Worm (Caenorhabditis elegans) whole organism, dauer: Measurements from ENCODE around the gene fbxa-118.

Experiments
- unc-62 ChIP-seq: sonication (generic microtip); optimal IDR thresholded peaks from 2 replicates; lab custom pipeline; 2017; ENCODE audit warnings: missing biosample characterization, missing genetic modification reagents, missing genetic modification characterization

The fbxa-118 gene

DNA sequence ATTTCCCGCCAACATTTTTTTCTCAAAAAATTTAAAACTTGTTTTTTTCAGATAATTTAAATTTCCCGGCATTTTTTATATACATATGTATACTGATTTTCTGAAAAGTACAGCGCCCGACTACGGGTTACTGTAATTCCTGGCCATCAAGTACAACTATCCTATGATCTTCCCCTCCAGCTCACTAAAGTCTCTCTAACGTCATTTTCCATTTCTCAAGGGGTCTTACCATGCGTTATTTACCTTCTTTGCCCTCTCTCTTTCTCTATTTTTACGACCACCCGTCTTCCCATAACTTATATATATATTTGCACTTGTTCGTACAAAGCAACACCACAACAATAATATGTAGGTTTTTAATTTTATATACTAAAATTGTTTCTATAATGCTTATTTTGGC lies 20.9 kb downstream of the fbxa-118 start, which contains the start of gene W04E12.9:
W04E12.9 (plus strand) TSS at position 301 of the 400 bp plus-strand sequence.
- TF ChIP-seq unc-62 = no peak

DNA sequence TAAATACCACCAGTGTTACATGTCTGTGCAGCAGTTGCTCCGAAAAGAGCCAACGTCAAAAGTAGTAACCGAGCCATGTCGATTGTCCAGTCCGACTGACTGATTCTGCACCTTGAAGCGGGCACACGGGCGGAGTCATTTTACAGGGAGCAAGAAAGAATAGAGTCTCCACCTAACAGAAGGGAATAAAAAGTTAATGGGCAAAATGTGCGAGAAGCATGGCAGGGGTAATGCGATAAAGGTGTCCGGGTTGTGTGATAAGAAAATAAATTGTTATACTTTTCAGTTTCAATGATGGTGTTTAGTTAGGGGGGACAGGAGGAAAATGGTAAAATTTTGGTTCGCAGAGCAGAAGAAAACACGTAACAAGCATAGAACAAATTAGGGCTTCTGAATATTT lies 21.9 kb downstream of the fbxa-118 start, which contains the start of gene clec-50:
clec-50 (minus strand) TSS at position 109 of the 400 bp plus-strand sequence.
- TF ChIP-seq unc-62 = no peak

DNA sequence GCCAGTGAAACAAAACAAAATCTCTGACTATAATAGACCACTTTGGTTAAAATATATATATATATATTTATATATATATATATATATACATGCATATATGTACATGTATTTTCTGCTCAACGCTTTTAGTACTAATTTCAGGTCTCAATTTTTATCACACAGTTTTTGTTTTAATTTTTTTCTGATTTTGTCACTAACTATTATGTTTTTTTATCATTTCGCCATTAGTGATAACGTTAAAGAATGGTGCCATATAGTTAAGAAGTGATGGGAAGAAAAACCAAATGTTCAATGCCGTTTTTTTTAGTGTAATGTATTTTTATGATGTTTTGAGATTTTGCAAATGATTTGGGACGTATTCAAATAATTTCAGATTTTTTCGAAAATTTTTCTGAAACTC lies 22.8 kb downstream of the fbxa-118 start:
- no peak for TF ChIP-seq unc-62

DNA sequence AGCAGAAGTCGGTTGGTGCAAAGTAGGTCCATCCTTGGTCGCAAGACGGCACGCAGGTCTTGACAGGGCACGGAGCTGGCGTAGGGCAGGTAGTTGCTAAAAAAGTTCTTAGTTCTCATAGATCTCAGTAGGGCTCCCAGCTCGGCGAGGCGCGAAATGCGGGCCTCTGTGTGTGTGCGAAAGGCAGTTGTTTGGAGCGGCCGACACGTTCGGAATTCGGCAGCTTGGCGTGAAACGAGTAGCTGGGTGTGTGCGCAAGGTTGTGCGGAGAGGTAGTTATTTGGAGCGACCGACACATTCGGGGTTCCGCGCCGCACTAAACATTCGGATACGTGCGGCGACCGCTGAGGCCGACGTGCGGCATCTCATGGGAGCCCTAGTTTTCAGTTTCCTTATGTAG lies 24.2 kb downstream of the fbxa-118 start:
- no peak for TF ChIP-seq unc-62

DNA sequence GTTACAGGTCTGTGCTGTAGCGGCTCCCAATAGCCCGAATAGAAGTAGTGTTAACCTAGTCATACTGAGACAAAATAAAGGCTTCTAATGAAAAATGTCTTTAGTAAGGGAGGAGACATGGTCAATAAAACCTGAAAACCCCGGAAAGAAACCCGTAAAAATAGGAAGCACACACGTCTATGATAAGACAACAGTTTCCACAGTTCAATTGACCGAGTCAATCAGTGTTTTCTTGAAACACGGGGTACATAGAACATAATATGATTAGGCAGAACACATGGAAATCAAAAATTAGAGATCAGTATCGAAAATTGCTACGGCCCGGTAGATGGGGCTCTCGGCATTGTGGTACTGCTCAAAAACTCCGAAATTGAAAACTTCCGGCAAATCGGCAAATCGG lies 26.0 kb downstream of the fbxa-118 start, which contains the start of gene clec-49:
clec-49 (minus strand) TSS at position 103 of the 400 bp plus-strand sequence.
- no peak for TF ChIP-seq unc-62

DNA sequence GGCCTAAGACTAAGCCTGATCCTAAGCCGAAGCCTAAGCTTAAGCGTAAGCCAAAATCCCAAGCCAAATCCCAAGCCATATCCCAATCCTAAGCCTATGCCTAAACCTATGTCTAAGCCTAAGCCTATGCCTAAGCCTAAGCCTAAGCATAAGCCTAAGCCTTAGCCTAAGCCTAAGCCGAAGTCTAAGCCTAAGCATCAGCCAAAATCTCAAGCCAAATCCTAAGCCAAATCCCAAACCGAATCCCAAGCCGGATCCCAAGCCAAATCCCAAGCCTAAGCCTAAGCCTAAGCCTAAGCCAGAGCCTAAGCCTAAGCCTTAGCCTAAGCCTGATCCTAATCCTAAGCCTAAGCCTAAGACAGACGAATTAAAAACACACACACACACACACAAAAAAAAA lies 30.0 kb downstream of the fbxa-118 start:
- TF ChIP-seq unc-62 = no peak

DNA sequence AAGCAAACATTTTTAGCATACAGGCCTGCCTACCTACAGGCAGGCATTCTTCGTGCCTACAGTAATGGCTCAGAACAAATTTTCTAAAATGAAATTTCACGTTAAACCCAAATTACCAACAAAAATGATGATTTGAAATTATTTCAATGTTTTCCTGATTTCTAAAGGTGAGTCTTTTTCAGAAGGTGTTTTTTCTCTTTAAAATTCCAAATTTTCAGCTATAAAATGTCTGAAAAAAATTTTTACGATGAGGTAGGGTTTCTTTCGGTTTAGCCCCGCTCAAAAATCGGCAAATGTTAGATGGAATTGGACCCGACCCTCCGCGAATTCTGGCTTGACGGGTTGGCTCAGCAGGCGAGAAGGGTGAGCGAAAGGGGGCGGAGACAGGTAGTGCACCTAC lies 31.3 kb downstream of the fbxa-118 start, which contains the start of gene W04E12.5:
W04E12.5 (plus strand) TSS at position 301 of the 400 bp plus-strand sequence.
- TF ChIP-seq unc-62 = no peak

DNA sequence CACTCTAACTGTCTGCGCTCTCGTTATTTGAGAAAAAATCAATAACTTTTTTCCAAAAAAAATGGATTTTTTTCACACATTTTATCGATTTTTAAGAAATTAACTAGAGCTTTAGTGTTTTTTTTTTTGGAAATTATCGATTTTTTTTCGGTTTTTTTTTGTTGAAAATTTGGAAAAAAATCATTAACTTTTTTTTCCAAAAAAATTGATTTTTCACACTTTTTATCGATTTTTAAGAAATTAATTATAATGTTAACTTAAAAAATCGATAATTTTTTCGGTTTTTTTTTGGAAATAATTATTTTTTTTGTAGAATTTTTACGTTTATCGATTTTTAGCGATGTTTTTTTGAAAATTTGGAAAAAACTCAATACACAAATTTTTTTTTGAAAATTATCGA lies 32.9 kb downstream of the fbxa-118 start:
- no peak for TF ChIP-seq unc-62

DNA sequence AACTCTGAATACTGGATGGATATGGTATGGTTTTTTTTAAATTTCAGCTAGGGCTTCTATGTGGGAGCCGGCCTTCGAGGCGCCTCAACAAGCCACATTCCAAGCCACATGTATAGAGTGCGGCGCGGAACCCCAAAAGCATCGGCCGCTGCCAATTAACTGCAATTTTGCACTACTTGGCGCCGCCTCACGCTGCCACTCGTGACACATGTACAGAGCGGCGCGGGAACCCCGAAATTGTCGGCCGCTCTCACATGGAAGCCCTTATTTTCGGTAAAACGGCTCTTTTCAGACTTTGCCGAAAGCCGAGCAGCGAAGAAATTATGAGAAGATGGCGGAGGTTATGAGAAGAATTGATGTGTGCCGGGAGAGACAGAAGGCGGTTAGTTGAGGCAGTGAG lies 33.3 kb downstream of the fbxa-118 start:
- TF ChIP-seq unc-62 = no peak

DNA sequence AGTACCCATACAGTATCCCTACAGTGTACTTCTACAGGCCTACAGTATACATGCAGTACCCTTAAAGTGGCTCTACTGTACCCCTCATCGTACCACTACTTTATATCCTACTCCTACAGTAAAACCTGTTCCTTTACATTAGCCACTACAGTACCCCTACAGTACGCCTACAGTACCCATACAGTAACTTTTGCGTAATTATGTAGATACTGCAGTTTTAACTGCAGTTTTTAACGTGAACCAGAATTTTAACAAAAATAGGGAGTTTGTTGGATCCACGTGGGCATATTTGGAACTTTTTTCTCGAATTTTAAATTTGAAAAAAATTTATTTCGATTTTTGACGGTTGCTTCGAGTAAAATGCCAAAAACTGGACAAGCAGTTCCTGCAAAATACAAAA lies 33.8 kb downstream of the fbxa-118 start, which contains the start of gene W04E12.4:
W04E12.4 (plus strand) TSS at position 301 of the 400 bp plus-strand sequence.
- TF ChIP-seq unc-62 = no peak

DNA sequence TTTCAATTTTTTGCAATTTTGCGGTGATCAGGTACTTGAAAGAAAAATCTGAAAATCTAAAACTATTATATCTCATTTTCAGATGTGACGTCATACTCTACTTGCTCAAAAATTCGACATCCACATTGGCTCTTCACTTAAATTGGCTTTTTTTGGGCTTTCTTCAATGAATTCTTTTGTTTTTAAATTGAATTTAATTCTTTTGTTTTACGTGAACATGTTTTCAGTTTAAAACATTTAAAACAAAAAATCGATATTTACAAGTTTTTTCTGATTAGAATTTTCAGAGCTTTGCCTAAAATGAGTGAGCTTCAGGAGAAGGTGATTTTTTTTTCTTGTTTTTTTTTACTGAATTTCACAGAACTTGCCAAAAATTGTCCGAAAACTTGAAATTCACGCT lies 35.5 kb downstream of the fbxa-118 start, which contains the start of gene W04E12.3:
W04E12.3 (plus strand) TSS at position 301 of the 400 bp plus-strand sequence.
- no peak for TF ChIP-seq unc-62

DNA sequence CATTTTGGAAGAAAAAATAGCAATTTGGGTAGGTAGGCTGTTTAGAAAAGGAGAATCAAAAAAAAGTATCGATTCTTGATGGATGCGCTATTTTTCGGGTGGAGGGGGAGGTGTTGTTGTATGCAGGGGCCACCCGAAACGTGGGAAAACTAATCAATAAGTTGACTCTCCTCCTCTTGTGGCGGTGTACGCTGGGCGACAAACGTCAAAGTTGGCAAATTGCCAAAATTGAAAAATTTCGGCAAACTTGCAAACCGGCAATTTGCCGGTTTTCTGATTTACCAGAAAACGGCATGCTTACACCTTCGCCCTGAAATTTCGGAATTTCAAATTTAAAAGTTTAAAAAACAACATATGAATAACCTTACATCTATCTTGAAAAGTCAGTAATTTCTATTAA lies 36.1 kb downstream of the fbxa-118 start, which contains the start of gene W04E12.2:
W04E12.2 (minus strand) TSS at position 101 of the 400 bp plus-strand sequence.
- no peak for TF ChIP-seq unc-62

DNA sequence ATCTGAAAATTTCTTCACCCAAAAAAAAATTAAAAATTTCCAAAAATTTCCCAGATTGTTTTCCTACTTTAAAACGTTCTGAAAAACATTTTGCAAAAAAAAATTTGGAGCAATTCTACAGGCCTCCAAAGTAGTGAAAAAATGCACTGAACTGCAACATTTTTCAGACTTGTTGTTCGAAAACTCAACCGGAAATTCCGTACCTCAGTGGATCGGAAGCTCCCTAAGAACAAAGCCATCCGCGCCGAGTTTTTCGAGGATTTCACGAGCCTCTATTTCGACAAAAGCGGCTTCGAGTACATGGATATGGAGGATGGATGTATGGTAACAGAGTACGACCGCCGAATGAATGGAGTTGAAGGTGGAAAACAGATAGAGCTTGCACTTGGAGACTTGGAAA lies 39.0 kb downstream of the fbxa-118 start, which contains the start of gene fbxa-131:
fbxa-131 (plus strand) TSS at position 301 of the 400 bp plus-strand sequence.
- TF ChIP-seq unc-62 = no peak

DNA sequence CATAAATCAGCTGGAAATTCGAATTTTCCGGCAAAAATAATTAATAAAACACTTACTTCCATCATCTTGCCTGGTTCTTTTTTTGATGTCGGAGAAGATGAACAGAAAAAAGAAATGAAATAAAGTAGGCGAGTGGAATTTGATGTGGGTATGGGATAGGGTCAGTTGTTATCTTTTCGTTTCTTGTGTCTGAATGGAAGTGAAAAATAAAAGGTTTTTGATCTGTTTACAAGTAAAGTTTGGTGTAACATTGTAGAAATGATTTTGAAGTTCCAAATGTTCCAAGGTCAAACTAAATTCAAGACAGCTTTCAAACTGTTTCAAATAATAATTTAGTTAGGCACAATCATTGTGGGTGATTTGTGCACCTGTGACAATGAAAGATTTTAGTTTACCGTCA lies 39.7 kb downstream of the fbxa-118 start, which contains the start of gene W04E12.7:
W04E12.7 (minus strand) TSS at position 101 of the 400 bp plus-strand sequence.
- TF ChIP-seq unc-62 = no peak

DNA sequence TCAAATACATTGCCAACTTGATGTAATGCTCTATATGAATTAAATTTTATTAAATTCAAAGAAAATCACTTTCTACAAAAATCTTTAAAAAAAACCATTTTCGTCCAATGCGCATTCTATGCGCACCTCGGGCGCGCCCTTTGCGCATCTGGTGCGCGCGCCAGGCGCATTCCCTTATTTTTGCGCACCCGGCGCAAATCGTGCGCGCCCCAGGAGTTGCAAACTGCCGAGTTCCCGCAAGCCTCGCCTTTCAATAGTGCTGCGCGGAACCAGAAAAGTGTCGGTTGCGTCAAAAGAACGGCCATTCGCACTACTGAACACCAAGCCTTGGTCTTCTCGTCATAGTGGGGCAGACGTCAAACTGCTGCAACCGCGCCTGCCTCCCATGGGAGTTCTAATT lies 43.4 kb downstream of the fbxa-118 start:
- TF ChIP-seq unc-62 = no peak

DNA sequence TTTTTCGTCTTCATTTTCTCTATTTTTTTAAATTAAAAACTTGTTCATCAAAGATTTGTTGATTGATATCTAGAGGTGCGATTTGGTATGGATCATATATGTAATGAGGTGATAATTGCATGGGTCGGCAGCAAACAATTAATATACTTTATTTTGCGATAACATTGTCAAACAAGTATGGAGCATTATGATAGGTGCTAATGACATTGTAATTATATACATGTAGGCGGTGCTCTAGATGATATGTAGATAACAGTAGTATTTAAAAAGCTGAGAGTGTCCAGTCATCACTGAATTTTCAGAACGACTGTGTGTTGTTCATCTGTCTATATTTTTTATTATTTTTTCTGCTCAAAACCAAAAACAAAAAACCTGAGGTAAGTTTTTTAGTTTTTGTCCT lies 46.8 kb downstream of the fbxa-118 start, which contains the start of gene Y116F11A.1:
Y116F11A.1 (plus strand) TSS at position 301 of the 400 bp plus-strand sequence.
- no peak for TF ChIP-seq unc-62

DNA sequence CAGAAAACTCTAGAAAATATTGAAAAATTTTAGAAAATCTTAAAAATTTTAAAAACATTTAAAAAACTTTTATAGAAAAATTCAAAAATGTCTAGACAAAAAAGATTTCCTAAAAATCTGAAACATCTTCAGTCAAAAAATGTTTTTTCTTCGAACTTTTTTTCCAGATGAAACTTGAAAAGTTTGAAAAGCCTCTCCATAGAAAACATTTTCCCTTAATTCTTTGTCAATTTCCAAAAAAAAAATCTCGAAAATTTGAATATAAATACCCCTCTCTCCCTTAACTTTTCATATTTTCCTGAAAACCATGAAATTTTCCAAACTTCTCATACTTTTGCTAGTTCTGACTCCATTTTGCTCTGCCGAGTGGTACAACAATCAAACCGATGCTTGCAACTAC lies 48.4 kb downstream of the fbxa-118 start, which contains the start of gene Y116F11A.3:
Y116F11A.3 (plus strand) TSS at position 301 of the 400 bp plus-strand sequence.
- no peak for TF ChIP-seq unc-62

DNA sequence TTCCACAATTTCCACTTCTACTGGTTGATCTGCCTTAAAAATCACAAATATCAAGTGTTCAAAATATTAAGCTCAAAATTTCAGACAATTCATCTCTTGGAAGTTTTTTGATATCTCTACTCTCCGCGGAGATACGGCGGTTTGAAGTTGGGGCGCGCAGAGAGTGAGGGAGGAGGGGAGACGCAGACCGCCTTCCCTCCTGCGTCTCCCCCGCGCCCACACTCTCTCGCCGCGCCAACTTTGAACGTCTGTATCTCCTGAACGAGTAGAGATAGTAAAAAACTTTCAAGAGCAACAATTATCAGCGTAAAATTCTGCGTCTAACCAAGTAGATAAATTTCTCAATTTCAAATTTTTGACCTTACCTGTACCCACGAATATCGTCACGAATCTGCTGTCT lies 49.1 kb downstream of the fbxa-118 start:
- no peak for TF ChIP-seq unc-62
